Fruit fly (Drosophila melanogaster) whole organism, embryonic: ENCODE results near the gene CG12289.

ENCODE experiments used
- CG30431 ChIP-seq: fragments of 200-800 bp; sonication (Bioruptor generic); optimal IDR thresholded peaks from 2 replicates; lab custom pipeline; 2017; ENCODE audit warnings: missing biosample characterization, missing genetic modification characterization
- Dad ChIP-seq: fragments of 200-800 bp; sonication (Bioruptor generic); optimal IDR thresholded peaks from 3 replicates; lab custom pipeline; 2016; ENCODE audit warnings: missing biosample characterization, missing genetic modification characterization
- HmgD ChIP-seq: fragments of 200-800 bp; sonication (Bioruptor generic); optimal IDR thresholded peaks from 3 replicates; lab custom pipeline; 2016; ENCODE audit warnings: missing biosample characterization, missing genetic modification characterization
- Poxn ChIP-seq: fragments of 200-800 bp; sonication (Bioruptor generic); IDR thresholded peaks from 2 replicates; pipeline ENCODE4 v1.3.6; 2022; ENCODE audit warnings: missing biosample characterization, missing genetic modification characterization
- Vsx1 ChIP-seq: fragments of 200-800 bp; sonication (Bioruptor generic); optimal IDR thresholded peaks from 2 replicates; lab custom pipeline; 2017; ENCODE audit warnings: missing biosample characterization, mild to moderate bottlenecking, missing genetic modification characterization, missing genetic modification reagents
- Xbp1 ChIP-seq: fragments of 200-800 bp; sonication (Bioruptor generic); optimal IDR thresholded peaks from 3 replicates; lab custom pipeline; 2016; ENCODE audit warnings: missing biosample characterization, mild to moderate bottlenecking, missing genetic modification characterization
- ab ChIP-seq: fragments of 200-800 bp; sonication (Bioruptor generic); optimal IDR thresholded peaks from 2 replicates; lab custom pipeline; 2016; ENCODE audit warnings: missing biosample characterization, missing genetic modification characterization
- abd-A ChIP-seq: fragments of 200-800 bp; sonication (Bioruptor generic); optimal IDR thresholded peaks from 3 replicates; lab custom pipeline; 2019; ENCODE audit warnings: missing biosample characterization, mild to moderate bottlenecking, missing genetic modification characterization, moderate library complexity
- dmrt99B ChIP-seq: fragments of 200-800 bp; sonication (Bioruptor generic); optimal IDR thresholded peaks from 2 replicates; lab custom pipeline; 2018; ENCODE audit warnings: missing biosample characterization, mild to moderate bottlenecking, missing genetic modification characterization, moderate library complexity
- fru ChIP-seq: fragments of >200 bp; optimal IDR thresholded peaks from 2 replicates; lab custom pipeline; 2017
- lmd ChIP-seq: fragments of 200-800 bp; sonication (Bioruptor generic); IDR thresholded peaks from 2 replicates; pipeline ENCODE4 v1.3.6; 2022; ENCODE audit warnings: missing biosample characterization, missing genetic modification characterization

dm6 chr3L:11407202-11407829 is 51.0 kb downstream of the CG12289 start:
- TF ChIP-seq abd-A (tag; lab: Kevin White, UChicago) (no peak), ab (GFP tag; lab: Kevin White, UChicago) (no peak), CG30431 (GFP tag; lab: Kevin White, UChicago) (no peak), Vsx1 (no peak), dmrt99B (tag; lab: Kevin White, UChicago) (peak; percentile 36), HmgD (GFP tag; lab: Kevin White, UChicago) (no peak), Xbp1 (GFP tag; lab: Kevin White, UChicago) (peak; percentile 19), lmd (GFP tag; lab: Robert Waterston, UW) (no peak; the same call in 1 of the 2 replicates), Dad (GFP tag; lab: Kevin White, UChicago) (no peak), fru (lab: Kevin White, UChicago) (no peak), Poxn (GFP tag; lab: Robert Waterston, UW) (no peak)
